Worm (Caenorhabditis elegans) whole organism, midembryonic: ENCODE data around the gene C05C9.3.

Experiments used
- T22C8.4 ChIP-seq: fragments of 200-800 bp; sonication (Bioruptor generic); IDR thresholded peaks from 2 replicates; pipeline ENCODE4 v1.3.6; 2022; ENCODE audit warnings: missing genetic modification characterization, missing compliant biosample characterization
- cog-1 ChIP-seq: sonication (generic microtip); optimal IDR thresholded peaks from 2 replicates; lab custom pipeline; 2016; ENCODE audit warnings: missing genetic modification characterization, missing compliant biosample characterization
- flt-1 ChIP-seq: fragments of 200-800 bp; sonication (Bioruptor generic); IDR thresholded peaks from 2 replicates; pipeline ENCODE4 v1.3.6; 2022; ENCODE audit warnings: missing genetic modification characterization, missing compliant biosample characterization
- klf-2 ChIP-seq: fragments of 200-800 bp; sonication (Bioruptor generic); conservative IDR thresholded peaks from 2 replicates; pipeline ENCODE4 v1.3.6; 2022; ENCODE audit warnings: missing genetic modification reagents, missing genetic modification characterization, missing compliant biosample characterization
- med-1 ChIP-seq: sonication (generic microtip); optimal IDR thresholded peaks from 2 replicates; lab custom pipeline; 2017; ENCODE audit warnings: missing genetic modification characterization, mild to moderate bottlenecking, missing compliant biosample characterization, antibody characterized with exemption, missing genetic modification reagents; ENCODE audit not compliant: insufficient read depth
- ref-1 ChIP-seq: fragments of 200-800 bp; sonication (Bioruptor generic); conservative IDR thresholded peaks from 2 replicates; pipeline ENCODE4 v1.3.6; 2022; ENCODE audit warnings: missing genetic modification reagents, missing genetic modification characterization, missing compliant biosample characterization
- tab-1 ChIP-seq: fragments of 200-800 bp; sonication (Bioruptor generic); IDR thresholded peaks from 2 replicates; pipeline ENCODE4 v1.3.6; 2022; ENCODE audit warnings: missing genetic modification characterization, missing compliant biosample characterization
- ztf-23 ChIP-seq: fragments of 200-800 bp; sonication (Bioruptor generic); IDR thresholded peaks from 2 replicates; pipeline ENCODE4 v1.3.6; 2022; ENCODE audit warnings: missing genetic modification reagents, missing genetic modification characterization, missing compliant biosample characterization
- ztf-29 ChIP-seq: fragments of 200-800 bp; sonication (Bioruptor generic); IDR thresholded peaks from 2 replicates; pipeline ENCODE4 v1.3.6; 2022; ENCODE audit warnings: missing genetic modification reagents, missing genetic modification characterization, missing compliant biosample characterization

DNA sequence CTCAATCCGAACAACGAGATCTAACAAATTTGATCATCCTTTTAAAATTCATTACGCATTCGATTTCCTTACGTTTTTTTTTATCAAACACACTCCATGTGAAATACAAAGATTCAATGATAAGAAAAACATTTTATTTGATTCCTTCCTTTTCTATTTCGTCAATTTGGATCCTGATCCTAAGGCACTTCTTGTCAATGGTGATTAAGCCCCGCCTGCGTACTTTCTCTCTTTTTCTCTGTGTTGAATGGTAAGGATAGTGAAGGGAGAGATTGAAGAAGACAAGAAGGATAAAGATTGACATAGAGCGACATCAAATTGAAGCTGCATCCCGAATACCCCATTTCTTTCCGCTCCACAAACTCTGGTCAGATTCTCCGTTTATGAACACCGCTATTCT, 43.4 kb downstream of the C05C9.3 start, which contains the start of gene grd-1:
- TF ChIP-seq ztf-23 (GFP tag; lab: Robert Waterston, UW): no peak
- TF ChIP-seq cog-1 (tag; lab: Kevin White, UChicago): no peak
- TF ChIP-seq ref-1 (GFP tag; lab: Robert Waterston, UW): no peak
- no peak for TF ChIP-seq flt-1
- no peak for TF ChIP-seq klf-2 (GFP tag; lab: Robert Waterston, UW)
- TF ChIP-seq ztf-29 (GFP tag; lab: Robert Waterston, UW): no peak
- no peak for TF ChIP-seq T22C8.4 (GFP tag; lab: Robert Waterston, UW)
- no peak for TF ChIP-seq med-1 (GFP tag; lab: Kevin White, UChicago)
- TF ChIP-seq tab-1 (GFP tag; lab: Robert Waterston, UW): no peak
